Fruit fly (Drosophila melanogaster): ENCODE measurements around the gene CG5808.

DNA sequence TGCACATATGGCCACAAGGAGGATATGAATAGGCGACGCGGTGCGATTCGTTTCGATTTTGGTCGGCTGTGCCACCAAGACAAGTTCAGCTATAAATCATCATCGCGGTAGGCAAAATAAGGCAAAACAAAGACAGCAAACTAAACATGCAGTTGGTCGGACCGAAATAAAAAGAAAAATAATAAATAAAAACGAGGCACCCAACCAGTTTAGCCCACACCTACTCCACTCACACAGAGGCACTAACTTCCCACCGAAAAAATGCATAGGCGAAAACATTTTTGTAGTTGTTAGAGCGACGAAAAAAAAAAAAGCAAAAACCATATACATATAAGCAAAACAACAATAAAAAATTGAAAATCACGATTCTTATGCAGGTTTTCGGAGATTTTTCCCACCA, 50.1 kb downstream of the CG5808 start:
- TF ChIP-seq CG32121 (GFP tag; IDR thresholded peaks at IDR 0.05) (0 out of 2 replicates have a peak, but pooled peaks have one; percentile 15), EcR (GFP tag; optimal IDR thresholded peaks at IDR 0.05) (no peak), CG8159 (tag; optimal IDR thresholded peaks at IDR 0.05) (no peak), CG13204 (GFP tag; optimal IDR thresholded peaks at IDR 0.05) (no peak), CG17806 (tag; optimal IDR thresholded peaks at IDR 0.05) (no peak), CG34367 (tag; optimal IDR thresholded peaks at IDR 0.05) (no peak), CG14655 (GFP tag; optimal IDR thresholded peaks at IDR 0.05) (no peak), CG10348 (GFP tag; IDR thresholded peaks at IDR 0.05) (no peak), Snoo (tag; optimal IDR thresholded peaks at IDR 0.05) (no peak), rn (GFP tag; IDR thresholded peaks at IDR 0.05) (no peak), Ets98B (GFP tag; IDR thresholded peaks at IDR 0.05) (peak; percentile 20; the same call in 1 of the 2 replicates), CG15710 (tag; optimal IDR thresholded peaks at IDR 0.05) (no peak), gl (tag; optimal IDR thresholded peaks at IDR 0.05) (no peak)

All from whole organism, pupa.